Worm (Caenorhabditis elegans) whole organism, dauer: Measurements from ENCODE around the gene sft-4.

Experiments
- unc-62 ChIP-seq: sonication (generic microtip); optimal IDR thresholded peaks from 2 replicates; lab custom pipeline; 2017; ENCODE audit warnings: missing biosample characterization, missing genetic modification reagents, missing genetic modification characterization

The sft-4 gene

DNA sequence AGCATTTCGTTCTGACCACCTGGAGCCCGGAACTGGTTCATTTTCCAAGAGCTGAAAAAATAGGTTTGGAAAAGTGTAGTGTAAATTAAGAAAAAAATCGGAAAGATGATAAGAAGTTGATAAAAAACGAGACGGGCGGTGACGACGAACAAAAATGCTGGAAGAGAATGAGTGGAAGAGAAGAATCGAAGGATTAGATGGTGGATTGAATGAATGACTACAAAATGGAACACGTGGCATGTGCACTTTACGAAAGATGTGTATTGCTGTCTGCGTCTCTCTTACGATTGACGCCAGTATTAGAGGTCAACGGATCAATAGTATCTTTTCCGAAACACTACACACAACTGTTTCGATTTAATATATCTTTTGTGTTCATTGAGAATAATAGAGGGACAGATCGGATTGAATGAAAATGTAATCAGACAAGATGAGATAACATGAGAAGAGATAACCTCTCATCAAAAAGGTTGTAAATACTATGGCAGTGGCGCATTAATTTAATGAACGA lies at the start of gene sft-4:
Gene sft-4 (minus strand): TSS at position 51 of the 511 bp plus-strand sequence.
- no peak for TF ChIP-seq unc-62 (GFP tag; lab: Kevin White, UChicago)

DNA sequence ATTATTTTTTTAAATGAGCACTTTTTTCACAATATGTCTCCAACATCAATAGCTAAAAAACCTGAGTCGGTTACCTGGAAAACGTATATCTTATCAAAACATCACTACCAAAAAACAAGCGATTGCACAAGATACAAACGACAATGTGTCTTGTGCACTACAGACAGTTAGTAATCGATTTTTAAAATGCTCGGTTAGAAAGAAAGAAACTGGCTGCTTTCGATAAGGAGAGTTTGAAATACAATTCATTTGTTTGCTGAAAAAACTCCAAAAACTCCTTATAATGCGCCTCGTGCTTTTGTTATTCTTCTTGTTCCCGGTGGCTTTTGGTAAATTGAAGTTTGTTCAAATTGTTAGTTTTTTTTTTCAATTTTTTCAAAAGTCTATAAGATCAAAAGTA lies 48.7 kb upstream of the sft-4 start, which contains the start of gene acp-5:
Gene acp-5 (plus strand): TSS at position 261 of the 400 bp plus-strand sequence.
- no peak for TF ChIP-seq unc-62 (GFP tag; lab: Kevin White, UChicago)

DNA sequence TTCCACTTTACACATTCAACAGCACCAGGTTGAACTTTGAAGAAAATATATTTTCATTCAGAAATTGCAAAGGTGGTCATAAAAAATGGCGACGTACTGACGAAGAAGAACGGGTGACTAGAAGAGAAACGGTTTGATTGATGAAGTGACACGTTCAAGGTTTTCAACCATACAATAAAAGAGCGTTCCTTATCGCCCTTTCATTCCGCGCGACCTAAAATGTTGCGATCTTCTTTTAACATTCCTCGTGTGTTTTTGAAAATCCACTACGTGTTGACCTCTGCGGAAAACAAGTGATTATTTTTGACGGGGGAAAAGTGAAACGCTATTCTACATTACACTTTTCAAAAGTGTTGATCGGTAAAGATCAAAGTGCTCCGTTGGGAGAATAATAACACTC lies 47.6 kb upstream of the sft-4 start:
- no peak for TF ChIP-seq unc-62 (GFP tag; lab: Kevin White, UChicago)

DNA sequence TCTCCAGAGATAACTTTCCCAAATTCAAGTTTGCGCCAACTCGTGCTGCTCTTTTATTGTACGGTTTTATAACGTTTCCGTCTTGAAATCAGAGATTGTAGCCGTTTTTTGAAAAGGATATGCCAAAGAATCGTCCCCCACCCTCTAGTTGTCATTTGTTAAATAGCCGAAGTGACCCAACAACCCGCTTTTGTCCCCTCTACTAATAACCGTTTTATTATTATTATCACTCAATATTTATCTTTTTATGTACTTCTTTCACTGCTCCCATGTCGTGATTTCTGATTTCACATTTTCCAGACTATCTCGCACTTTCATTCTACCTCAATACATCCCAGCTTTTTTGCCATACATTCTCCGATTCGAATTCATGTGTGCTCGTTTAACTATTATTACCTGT lies 46.5 kb upstream of the sft-4 start:
- TF ChIP-seq unc-62 (GFP tag; lab: Kevin White, UChicago), result no peak

DNA sequence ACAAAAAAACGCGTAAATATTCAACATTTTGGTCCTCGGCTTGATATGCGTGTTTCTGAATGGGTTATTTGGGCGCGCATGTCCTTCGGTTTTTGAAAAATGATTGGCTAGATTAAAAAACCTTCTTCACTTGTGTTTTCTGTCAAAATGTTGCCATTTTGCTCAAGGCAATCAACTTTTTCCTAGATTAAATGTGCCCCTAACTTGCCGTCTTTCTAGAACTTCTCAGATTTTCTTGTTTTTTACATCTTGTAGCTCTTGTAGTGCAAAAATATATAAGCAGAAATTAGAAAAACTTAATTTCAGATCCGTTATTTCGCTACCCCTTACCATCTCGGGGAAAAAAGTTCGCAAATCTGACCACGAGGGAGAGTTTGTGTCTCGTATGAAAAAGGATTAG lies 41.3 kb upstream of the sft-4 start, which contains the start of gene hbl-1:
Gene hbl-1 (plus strand): TSS at position 301 of the 400 bp plus-strand sequence.
- no peak for TF ChIP-seq unc-62 (GFP tag; lab: Kevin White, UChicago)

DNA sequence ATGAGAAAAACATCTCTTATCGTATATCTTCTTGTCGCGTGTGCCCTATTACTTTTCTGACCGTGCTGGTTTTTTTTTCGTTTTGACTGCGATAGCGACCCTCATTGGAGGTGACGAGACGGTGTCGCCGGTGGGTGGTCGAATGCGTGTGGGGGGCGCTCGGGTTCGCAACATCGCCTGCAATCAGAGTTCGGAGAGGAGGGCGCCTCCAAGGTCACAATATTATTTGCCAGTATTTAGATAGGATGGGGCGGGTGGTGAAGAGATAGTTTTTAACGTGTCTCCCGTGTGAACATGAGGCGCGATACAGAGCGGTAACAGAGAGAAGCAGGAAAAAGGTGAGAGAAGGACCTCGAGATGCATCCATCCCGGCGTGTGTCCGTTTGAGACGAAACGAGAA lies 40.4 kb upstream of the sft-4 start:
- TF ChIP-seq unc-62 (GFP tag; lab: Kevin White, UChicago), result no peak

DNA sequence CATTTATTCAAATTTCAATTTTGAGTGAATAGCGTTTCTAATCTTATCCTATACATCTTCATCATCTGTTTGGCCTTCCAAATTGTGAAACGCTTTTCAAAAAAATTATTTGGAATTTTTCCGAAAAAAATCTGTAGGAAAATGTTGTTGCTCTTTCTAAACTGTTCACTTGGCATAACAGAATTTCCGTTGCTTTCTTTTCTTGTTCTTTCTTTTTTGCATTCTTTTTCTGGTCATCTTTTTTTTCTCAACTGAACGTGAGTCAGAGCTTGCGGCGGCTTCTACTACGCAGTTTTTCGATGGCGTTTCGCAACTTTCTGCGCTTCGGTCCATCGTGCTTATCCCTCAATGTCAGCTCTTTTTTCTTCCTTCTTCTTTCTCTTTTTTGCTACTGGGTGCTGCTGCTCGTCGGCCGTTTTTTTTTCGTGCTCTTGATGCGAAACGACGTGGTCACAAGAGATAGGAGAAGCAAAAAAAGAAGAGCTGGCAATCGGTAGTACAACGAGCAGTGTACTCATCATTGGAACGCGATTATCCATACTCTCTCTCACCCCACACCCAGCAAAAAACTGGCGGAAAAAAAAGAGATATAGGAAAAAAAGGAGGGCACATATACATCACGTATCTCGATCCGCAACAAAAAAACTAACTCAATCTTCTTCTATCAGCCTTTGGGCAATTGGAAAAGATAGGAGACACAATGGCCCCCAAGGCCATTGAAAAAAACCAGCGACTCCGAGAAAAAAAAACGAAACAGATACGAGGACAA lies 39.4 kb upstream of the sft-4 start:
- TF ChIP-seq unc-62 (GFP tag; lab: Kevin White, UChicago), result no peak

DNA sequence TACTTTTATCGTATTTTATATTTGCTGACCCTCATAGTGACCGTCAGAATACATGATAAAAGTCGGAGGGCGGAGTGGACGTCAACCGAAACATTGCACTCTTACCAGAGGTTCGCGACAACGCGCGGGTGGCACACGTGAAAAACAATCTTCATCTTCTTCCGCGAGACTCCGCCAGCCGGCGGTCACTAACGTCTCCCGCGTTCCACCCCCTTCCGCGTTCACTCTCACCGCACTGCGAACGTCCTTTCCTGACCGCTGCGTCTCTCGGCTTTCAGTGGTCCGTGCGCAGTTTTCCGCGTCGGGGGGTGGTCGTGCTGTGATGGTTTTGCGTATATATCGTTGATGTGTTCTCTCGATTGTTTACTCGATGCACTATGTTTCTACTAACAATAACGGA lies 37.7 kb upstream of the sft-4 start:
- no peak for TF ChIP-seq unc-62 (GFP tag; lab: Kevin White, UChicago)

DNA sequence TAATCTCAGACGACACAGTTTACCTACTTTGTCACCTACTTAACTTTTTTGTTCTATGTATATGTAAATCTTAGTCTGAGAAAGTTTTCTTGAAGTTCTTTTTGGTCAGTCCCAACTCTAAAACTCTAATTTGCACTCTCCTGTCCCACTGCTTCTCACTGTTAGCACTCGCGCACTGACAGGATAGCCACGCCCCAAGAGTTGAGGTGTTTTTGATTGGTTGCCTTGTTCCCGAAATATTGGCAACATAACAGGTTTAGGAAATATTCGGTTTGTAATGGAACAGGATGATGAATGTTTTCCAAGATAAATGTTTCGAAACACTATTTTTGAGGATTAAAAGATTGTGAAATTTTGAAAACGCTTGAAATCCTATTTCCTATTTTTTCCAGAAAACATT lies 36.6 kb upstream of the sft-4 start:
- TF ChIP-seq unc-62 (GFP tag; lab: Kevin White, UChicago), result no peak

DNA sequence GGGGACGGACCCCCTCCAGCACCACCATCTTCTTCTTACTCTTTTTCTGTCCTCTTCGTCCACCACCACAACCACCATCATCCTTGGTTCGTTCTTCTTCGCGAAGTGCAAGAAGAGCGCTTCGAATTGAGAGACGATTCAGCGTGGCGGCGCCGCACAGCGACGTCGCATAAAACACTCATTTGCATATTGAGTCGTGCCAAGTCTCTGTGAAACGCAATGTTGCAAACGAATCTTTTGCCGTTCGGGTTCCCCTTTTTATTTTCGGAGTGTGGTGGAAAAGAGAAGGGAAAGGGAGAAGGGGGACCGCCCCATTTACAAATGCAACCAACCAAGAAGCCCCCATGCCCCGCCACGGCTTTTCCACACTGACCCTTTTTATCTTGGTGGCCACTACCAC lies 35.8 kb upstream of the sft-4 start:
- no peak for TF ChIP-seq unc-62 (GFP tag; lab: Kevin White, UChicago)

DNA sequence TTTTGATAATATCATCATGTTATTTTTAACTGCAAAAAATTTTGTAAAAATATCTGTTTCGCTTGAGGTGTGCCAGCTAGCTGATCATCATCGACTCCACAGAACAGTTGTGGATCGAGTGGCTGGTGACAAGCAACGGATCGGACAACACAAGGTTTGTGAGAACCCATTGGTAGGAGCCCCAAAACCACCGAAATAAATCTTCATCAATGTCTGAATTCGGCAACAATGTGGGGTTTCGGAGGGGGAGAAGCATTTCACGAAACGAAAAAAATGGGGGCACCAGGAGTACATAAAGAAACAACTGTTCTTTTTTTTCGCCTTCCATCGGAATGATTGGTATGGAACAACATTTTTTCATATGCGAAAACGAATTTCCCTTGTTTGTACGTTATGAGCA lies 34.8 kb upstream of the sft-4 start:
- no peak for TF ChIP-seq unc-62 (GFP tag; lab: Kevin White, UChicago)

DNA sequence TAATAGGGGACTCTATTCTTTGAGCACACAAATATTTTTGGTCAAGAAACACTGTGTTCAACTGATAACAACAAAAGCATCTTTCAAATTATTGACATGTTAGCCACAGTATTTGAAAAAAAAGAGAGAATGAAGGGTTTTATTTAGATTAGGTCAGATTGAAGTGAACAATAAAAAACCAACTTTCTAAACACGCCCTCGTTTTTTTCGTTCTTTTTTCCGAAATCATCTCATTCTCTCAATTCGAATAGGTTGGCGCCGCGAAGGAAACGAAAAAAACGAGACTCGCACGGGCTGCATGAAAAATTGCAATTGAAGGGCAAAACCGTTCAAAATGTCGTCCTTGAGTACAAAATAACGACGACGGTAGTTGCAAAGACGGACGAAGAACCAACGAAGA lies 33.8 kb upstream of the sft-4 start:
- TF ChIP-seq unc-62 (GFP tag; lab: Kevin White, UChicago), result no peak

DNA sequence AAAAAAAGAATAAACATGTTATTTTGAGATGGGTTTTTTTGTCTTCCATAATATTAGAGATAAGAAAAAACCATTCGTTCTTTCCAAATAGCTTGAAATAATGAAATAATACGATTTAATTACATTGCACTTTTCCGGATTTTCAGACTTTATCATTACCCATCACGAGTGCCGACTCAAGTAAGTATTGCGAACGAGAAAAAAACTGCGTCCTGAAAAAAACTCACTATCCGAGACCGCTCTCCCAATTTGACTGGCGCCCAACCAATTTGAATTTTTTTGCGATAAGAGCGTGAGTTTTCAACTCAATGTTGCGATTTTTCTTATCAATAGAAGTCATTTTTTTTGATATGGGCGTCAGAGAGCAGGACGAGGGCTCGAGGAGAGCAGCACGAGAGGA lies 32.5 kb upstream of the sft-4 start:
- TF ChIP-seq unc-62 (GFP tag; lab: Kevin White, UChicago), result no peak

DNA sequence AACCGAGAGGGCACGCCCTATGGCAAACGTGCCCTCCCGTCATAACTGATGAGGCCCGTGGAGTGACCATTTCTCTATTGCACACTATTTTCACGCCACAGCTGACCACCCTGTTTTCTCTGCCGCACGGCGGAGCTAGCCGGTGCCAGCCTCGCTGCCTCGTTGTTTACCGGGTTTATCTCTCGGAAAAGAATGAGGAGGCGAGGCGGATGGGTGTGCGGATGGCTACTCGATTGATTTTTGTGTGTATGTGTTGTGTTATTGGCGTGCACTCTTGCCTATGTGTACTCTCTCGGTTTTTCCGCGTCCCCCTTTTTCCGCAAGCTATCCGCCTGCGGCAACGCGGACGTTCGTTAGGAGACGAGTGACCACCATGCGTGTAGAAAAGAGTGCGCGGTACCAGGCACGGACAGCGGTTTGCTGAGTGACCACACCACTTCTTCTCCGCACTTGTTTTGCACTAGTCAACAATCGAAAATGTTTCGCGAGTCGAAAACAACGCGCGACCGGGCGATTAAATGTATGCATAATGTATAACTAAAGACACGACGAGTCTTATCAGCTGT lies 31.6 kb upstream of the sft-4 start:
- no peak for TF ChIP-seq unc-62 (GFP tag; lab: Kevin White, UChicago)

DNA sequence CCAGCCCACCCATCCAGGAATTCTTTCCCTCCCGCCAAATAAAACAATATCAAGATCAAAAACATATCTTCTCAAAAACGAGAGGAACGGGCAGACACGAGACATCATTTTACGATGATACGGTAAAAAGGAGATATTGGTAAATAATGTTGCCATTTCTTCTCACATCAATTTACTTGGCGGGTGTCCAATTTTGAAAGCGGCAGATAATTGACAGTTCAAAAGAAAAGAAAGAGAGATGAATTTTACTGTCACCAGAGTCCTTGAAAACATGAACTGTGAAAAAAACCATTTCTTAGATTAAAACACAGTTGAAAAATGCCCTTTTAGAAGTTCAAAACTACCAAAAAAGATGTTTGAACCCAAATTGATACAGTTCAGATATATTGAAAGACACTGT lies 30.2 kb upstream of the sft-4 start:
- no peak for TF ChIP-seq unc-62 (GFP tag; lab: Kevin White, UChicago)

DNA sequence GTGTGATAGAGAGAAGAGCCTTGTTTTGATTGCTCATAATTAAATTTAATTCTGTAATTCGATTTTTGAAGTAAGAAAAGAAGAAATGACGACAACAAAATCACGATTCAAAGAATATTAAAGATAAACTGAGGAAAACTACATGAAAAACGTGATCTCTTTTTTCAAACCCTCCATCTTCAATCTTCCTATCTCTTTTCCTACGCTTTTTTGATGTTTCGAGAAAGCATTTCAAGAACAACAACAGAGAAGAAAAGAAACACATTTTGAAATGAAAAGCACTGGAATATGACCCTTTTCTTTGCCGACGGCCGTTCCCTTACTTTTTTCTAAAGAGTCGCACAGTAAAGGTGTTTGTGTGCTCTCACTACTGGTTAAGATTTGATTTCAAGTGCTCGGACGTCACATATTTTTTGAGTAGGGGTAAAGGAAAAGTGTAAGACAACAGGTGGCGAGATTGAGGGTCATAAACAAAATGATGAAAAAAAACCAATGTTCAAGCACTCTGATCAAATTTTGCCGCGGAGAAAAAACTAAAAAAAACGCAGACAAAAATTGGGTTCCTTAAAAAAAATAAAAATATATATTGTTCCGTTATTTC lies 25.4 kb upstream of the sft-4 start, which contains the start of gene F13D11.3:
Gene F13D11.3 (minus strand): TSS at position 51 of the 601 bp plus-strand sequence.
- TF ChIP-seq unc-62 (GFP tag; lab: Kevin White, UChicago), result no peak
